Worm (Caenorhabditis elegans): ENCODE results near the gene ZK402.2.

DNA sequence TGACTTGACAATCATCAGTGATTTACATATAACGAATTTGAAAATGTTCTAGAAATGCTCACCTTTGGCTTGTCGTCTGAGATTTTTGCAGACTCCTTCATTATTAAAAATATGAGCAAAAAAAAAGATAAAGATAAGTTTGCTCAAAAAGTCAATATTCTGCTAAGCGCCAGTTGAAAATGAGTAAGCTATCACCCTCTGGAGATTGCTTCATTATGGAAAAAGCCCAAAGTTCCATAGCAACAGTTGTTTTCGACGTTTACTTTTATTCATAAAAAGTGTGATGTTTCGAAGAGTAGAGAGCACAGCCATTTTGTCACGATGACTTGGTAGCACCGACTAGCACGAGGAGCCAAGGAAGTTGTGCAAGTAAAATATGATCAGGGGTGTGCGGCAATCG lies 45.2 kb upstream of the ZK402.2 start, which contains the start of gene F56C3.3:
- TF ChIP-seq elt-3 (tag; optimal IDR thresholded peaks at IDR 0.05) (no peak), ZK546.5 (tag; optimal IDR thresholded peaks at IDR 0.05) (no peak), zag-1 (tag; optimal IDR thresholded peaks at IDR 0.05) (no peak), pqm-1 (tag; optimal IDR thresholded peaks at IDR 0.05) (no peak), nhr-237 (tag; optimal IDR thresholded peaks at IDR 0.05) (no peak), elt-2 (tag; optimal IDR thresholded peaks at IDR 0.05) (no peak), fkh-10 (GFP tag; optimal IDR thresholded peaks at IDR 0.05) (no peak), nhr-28 (tag; optimal IDR thresholded peaks at IDR 0.05) (no peak), snpc-4 (tag; optimal IDR thresholded peaks at IDR 0.05) (no peak), skn-1 (tag; optimal IDR thresholded peaks at IDR 0.05) (no peak), lin-15B (tag; optimal IDR thresholded peaks at IDR 0.05) (no peak)

All from whole organism, L3 larva.